Worm (Caenorhabditis elegans) whole organism, young adult: ENCODE measurements around the gene T25B9.9.
A peak's percentile ranks its signal among the peaks of the same experiment; 100 is the strongest.

Experiments
- C17E4.6 ChIP-seq: fragments of 200-800 bp; sonication (Bioruptor generic); IDR thresholded peaks from 2 replicates; pipeline ENCODE4 v1.3.6; 2022; ENCODE audit warnings: missing genetic modification reagents, missing genetic modification characterization, missing compliant biosample characterization
- D2030.7 ChIP-seq: fragments of 200-800 bp; sonication (Bioruptor generic); IDR thresholded peaks from 2 replicates; pipeline ENCODE4 v1.3.6; 2022; ENCODE audit warnings: missing genetic modification reagents, missing genetic modification characterization, missing compliant biosample characterization
- F39B2.1 ChIP-seq: fragments of 200-800 bp; sonication (Bioruptor generic); IDR thresholded peaks from 2 replicates; pipeline ENCODE4 v1.3.6; 2022; ENCODE audit warnings: missing genetic modification reagents, missing genetic modification characterization, missing compliant biosample characterization
- ceh-58 ChIP-seq: fragments of 200-800 bp; sonication (Bioruptor generic); IDR thresholded peaks from 2 replicates; pipeline ENCODE4 v1.3.6; 2022; ENCODE audit warnings: missing genetic modification characterization, missing compliant biosample characterization
- fkh-3 ChIP-seq: sonication (generic microtip); optimal IDR thresholded peaks from 2 replicates; lab custom pipeline; 2016; ENCODE audit warnings: mild to moderate bottlenecking, missing genetic modification characterization, missing compliant biosample characterization
- hlh-12 ChIP-seq: sonication (generic microtip); optimal IDR thresholded peaks from 2 replicates; lab custom pipeline; 2016; ENCODE audit warnings: missing genetic modification characterization, missing compliant biosample characterization
- lin-26 ChIP-seq: fragments of 200-800 bp; sonication (Bioruptor generic); IDR thresholded peaks from 2 replicates; pipeline ENCODE4 v1.3.6; 2022; ENCODE audit warnings: missing genetic modification reagents, missing genetic modification characterization, missing compliant biosample characterization
- lir-1 ChIP-seq: fragments of 200-800 bp; sonication (Bioruptor generic); conservative IDR thresholded peaks from 2 replicates; pipeline ENCODE4 v1.3.6; 2022; ENCODE audit warnings: missing genetic modification reagents, missing genetic modification characterization, missing compliant biosample characterization
- madf-6 ChIP-seq: fragments of 200-800 bp; sonication (Bioruptor generic); IDR thresholded peaks from 2 replicates; pipeline ENCODE4 v1.3.6; 2022; ENCODE audit warnings: missing genetic modification reagents, missing genetic modification characterization, missing compliant biosample characterization
- nfyb-1 ChIP-seq: fragments of 200-800 bp; sonication (Bioruptor generic); IDR thresholded peaks from 2 replicates; pipeline ENCODE4 v1.3.6; 2022; ENCODE audit warnings: missing genetic modification reagents, missing genetic modification characterization, missing compliant biosample characterization
- rcor-1 ChIP-seq: fragments of 200-800 bp; sonication (Bioruptor generic); IDR thresholded peaks from 2 replicates; pipeline ENCODE4 v1.3.6; 2022; ENCODE audit warnings: missing genetic modification reagents, missing genetic modification characterization, missing compliant biosample characterization
- tbx-9 ChIP-seq: sonication (generic microtip); optimal IDR thresholded peaks from 2 replicates; lab custom pipeline; 2016; ENCODE audit warnings: borderline replicate concordance, missing genetic modification characterization, inconsistent platforms, missing compliant biosample characterization
- unc-62 ChIP-seq: fragments of 150-350 bp; optimal IDR thresholded peaks from 2 replicates; lab custom pipeline; 2014; ENCODE audit warnings: missing biosample characterization, missing genetic modification reagents, missing genetic modification characterization
- ztf-26 ChIP-seq: sonication (generic microtip); optimal IDR thresholded peaks from 2 replicates; lab custom pipeline; 2017; ENCODE audit warnings: missing genetic modification characterization, missing compliant biosample characterization

Gene T25B9.9

ce11 chrIV:10825383-10825782 lies 55.9 kb downstream of the T25B9.9 start:
- TF ChIP-seq lir-1 (GFP tag; lab: Robert Waterston, UW) (no peak), D2030.7 (GFP tag; lab: Robert Waterston, UW) (no peak), lin-26 (GFP tag; lab: Robert Waterston, UW) (0 out of 2 replicates have a peak, but pooled peaks have one; percentile 19), nfyb-1 (GFP tag; lab: Robert Waterston, UW) (peak; percentile 52; the same call in 1 of the 2 replicates), fkh-3 (tag; lab: Kevin White, UChicago) (no peak), hlh-12 (tag; lab: Kevin White, UChicago) (no peak)

ce11 chrIV:10826029-10826428 lies 56.6 kb downstream of the T25B9.9 start:
- no peak for TF ChIP-seq rcor-1 (GFP tag; lab: Robert Waterston, UW)
- no peak for TF ChIP-seq C17E4.6 (GFP tag; lab: Robert Waterston, UW)
- no peak for TF ChIP-seq tbx-9 (tag; lab: Kevin White, UChicago)
- no peak for TF ChIP-seq ceh-58 (GFP tag; lab: Robert Waterston, UW)
- no peak for TF ChIP-seq unc-62
- no peak for TF ChIP-seq F39B2.1 (GFP tag; lab: Robert Waterston, UW)
- TF ChIP-seq ztf-26 (tag; lab: Kevin White, UChicago) = peak; percentile 4
- no peak for TF ChIP-seq madf-6 (GFP tag; lab: Robert Waterston, UW)
